Fruit fly (Drosophila melanogaster) whole organism, adult: ENCODE results near the gene Tep3.

Experiments used
- CG11617 ChIP-seq: fragments of 200-800 bp; sonication (Bioruptor generic); optimal IDR thresholded peaks from 2 replicates; lab custom pipeline; 2017; ENCODE audit warnings: mild to moderate bottlenecking, missing biosample characterization, missing genetic modification reagents, missing genetic modification characterization
- CG14711 ChIP-seq: fragments of 200-800 bp; sonication (Bioruptor generic); optimal IDR thresholded peaks from 2 replicates; lab custom pipeline; 2018; ENCODE audit warnings: missing biosample characterization, mild to moderate bottlenecking, missing genetic modification characterization, moderate library complexity

- peak; percentile 13 for TF ChIP-seq CG11617 (GFP tag; lab: Kevin White, UChicago)
- TF ChIP-seq CG14711 (tag; lab: Kevin White, UChicago) = no peak
Measured at dm6 chr2L:7726268-7726997, 23.8 kb downstream of the Tep3 start, which contains the start of gene CG13795.
